Fruit fly (Drosophila melanogaster) whole organism, wandering third instar larva: Measurements from ENCODE around the gene crok.

ENCODE experiments used
- Abd-B ChIP-seq: fragments of >200 bp; optimal IDR thresholded peaks from 2 replicates; lab custom pipeline; 2017; ENCODE audit warnings: missing biosample characterization, missing genetic modification characterization
- CG32264 ChIP-seq: fragments of 200-800 bp; sonication (Bioruptor generic); optimal IDR thresholded peaks from 2 replicates; lab custom pipeline; 2016; ENCODE audit warnings: missing biosample characterization, missing genetic modification characterization
- CG9705 ChIP-seq: fragments of 200-800 bp; sonication (Bioruptor generic); optimal IDR thresholded peaks from 2 replicates; lab custom pipeline; 2018; ENCODE audit warnings: missing biosample characterization, mild to moderate bottlenecking, missing genetic modification characterization
- CrebA ChIP-seq: fragments of 200-800 bp; sonication (Bioruptor generic); optimal IDR thresholded peaks from 2 replicates; lab custom pipeline; 2016; ENCODE audit warnings: missing biosample characterization, mild to moderate bottlenecking, missing genetic modification characterization, borderline replicate concordance
- Dfd ChIP-seq: fragments of >200 bp; optimal IDR thresholded peaks from 2 replicates; lab custom pipeline; 2017; ENCODE audit warnings: missing biosample characterization, missing genetic modification characterization
- Dif ChIP-seq: fragments of 200-275, 200-300 bp; sonication (Bioruptor generic); optimal IDR thresholded peaks from 2 replicates; lab custom pipeline; 2018; ENCODE audit warnings: missing biosample characterization, missing genetic modification characterization; ENCODE audit not compliant: partially characterized antibody
- GATAd ChIP-seq: sonication (Bioruptor generic); optimal IDR thresholded peaks from 2 replicates; lab custom pipeline; 2016; ENCODE audit warnings: missing biosample characterization, missing genetic modification characterization
- HLH106 ChIP-seq: fragments of 200-800 bp; optimal IDR thresholded peaks from 3 replicates; lab custom pipeline; 2019; ENCODE audit warnings: missing biosample characterization, mild to moderate bottlenecking, missing genetic modification characterization, moderate library complexity
- Hnf4 ChIP-seq: fragments of 200-800 bp; sonication (Bioruptor generic); optimal IDR thresholded peaks from 2 replicates; lab custom pipeline; 2016; ENCODE audit warnings: missing biosample characterization, mild to moderate bottlenecking, missing genetic modification characterization
- Hr78 ChIP-seq: fragments of >200 bp; optimal IDR thresholded peaks from 2 replicates; lab custom pipeline; 2017; ENCODE audit warnings: missing biosample characterization, missing genetic modification characterization
- Hr83 ChIP-seq: fragments of 200-300 bp; sonication (Bioruptor generic); optimal IDR thresholded peaks from 2 replicates; lab custom pipeline; 2016; ENCODE audit warnings: missing biosample characterization, mild to moderate bottlenecking, missing genetic modification characterization, moderate library complexity; ENCODE audit not compliant: poor library complexity, severe bottlenecking
- Jra ChIP-seq: sonication (Bioruptor generic); optimal IDR thresholded peaks from 2 replicates; lab custom pipeline; 2016; ENCODE audit warnings: missing biosample characterization, missing genetic modification characterization
- Mio ChIP-seq: sonication (Bioruptor generic); optimal IDR thresholded peaks from 2 replicates; lab custom pipeline; 2016; ENCODE audit warnings: missing biosample characterization, missing genetic modification characterization
- Myc ChIP-seq: fragments of >200 bp; optimal IDR thresholded peaks from 2 replicates; lab custom pipeline; 2017
- N ChIP-seq: fragments of >200 bp; optimal IDR thresholded peaks from 2 replicates; lab custom pipeline; 2018; ENCODE audit warnings: missing biosample characterization, missing external identifiers, missing genetic modification characterization
- OdsH ChIP-seq: fragments of 200-800 bp; sonication (Bioruptor generic); optimal IDR thresholded peaks from 2 replicates; lab custom pipeline; 2016; ENCODE audit warnings: missing biosample characterization, mild to moderate bottlenecking, missing genetic modification characterization
- Rel ChIP-seq, 2 experiments: fragments of 200-800 bp; sonication (Bioruptor generic) in 1 of 2; optimal IDR thresholded peaks; 2 replicates in 1 of 2; 3 replicates in 1 of 2; lab custom pipeline; 2016 to 2019; ENCODE audit warnings: mild to moderate bottlenecking in 2 of 2, missing biosample characterization in 2 of 2, missing genetic modification characterization in 2 of 2, moderate library complexity in 1 of 2
- Sp1 ChIP-seq: fragments of 200-800 bp; sonication (Bioruptor generic); optimal IDR thresholded peaks from 3 replicates; lab custom pipeline; 2019; ENCODE audit warnings: missing biosample characterization, mild to moderate bottlenecking, missing genetic modification characterization, moderate library complexity
- Vsx2 ChIP-seq: fragments of 200-300, 225-300 bp; sonication (Bioruptor generic); optimal IDR thresholded peaks from 2 replicates; lab custom pipeline; 2018; ENCODE audit warnings: missing biosample characterization, missing genetic modification characterization; ENCODE audit not compliant: partially characterized antibody
- br ChIP-seq: fragments of 200-800 bp; sonication (Bioruptor generic); optimal IDR thresholded peaks from 2 replicates; lab custom pipeline; 2016; ENCODE audit warnings: missing biosample characterization, missing genetic modification characterization
- brk ChIP-seq: fragments of 200-800 bp; sonication (Bioruptor generic); optimal IDR thresholded peaks from 2 replicates; lab custom pipeline; 2016; ENCODE audit warnings: missing biosample characterization, mild to moderate bottlenecking, missing genetic modification characterization
- dl ChIP-seq, 2 experiments: fragments of 175-275, 200-275 bp in 1 of 2; fragments of 200-275 bp in 1 of 2; sonication (Bioruptor generic); optimal IDR thresholded peaks; lab custom pipeline; 2018; ENCODE audit warnings: mild to moderate bottlenecking in 2 of 2, missing biosample characterization in 2 of 2, missing genetic modification characterization in 2 of 2, moderate library complexity in 2 of 2; ENCODE audit not compliant: partially characterized antibody in 2 of 2, insufficient read depth in 1 of 2
- dmrt93B ChIP-seq: fragments of 200-800 bp; sonication (Bioruptor generic); optimal IDR thresholded peaks from 2 replicates; lab custom pipeline; 2018; ENCODE audit warnings: missing biosample characterization, mild to moderate bottlenecking, missing genetic modification characterization
- dsf ChIP-seq: sonication (Bioruptor generic); optimal IDR thresholded peaks from 2 replicates; lab custom pipeline; 2016; ENCODE audit warnings: missing biosample characterization, missing genetic modification characterization, borderline replicate concordance
- ey ChIP-seq: fragments of 200-800 bp; sonication (Bioruptor generic); optimal IDR thresholded peaks from 2 replicates; lab custom pipeline; 2016; ENCODE audit warnings: missing biosample characterization, missing genetic modification characterization
- foxo ChIP-seq, 2 experiments: fragments of 200-800 bp; sonication (Bioruptor generic); optimal IDR thresholded peaks; 2 replicates in 1 of 2; 3 replicates in 1 of 2; lab custom pipeline; 2016 to 2017; ENCODE audit warnings: missing biosample characterization in 2 of 2, missing genetic modification characterization in 2 of 2
- fru ChIP-seq: fragments of 200-800 bp; sonication (Bioruptor generic); optimal IDR thresholded peaks from 3 replicates; lab custom pipeline; 2016; ENCODE audit warnings: missing biosample characterization, mild to moderate bottlenecking, missing genetic modification characterization
- h ChIP-seq: fragments of 200-800 bp; sonication (Bioruptor generic); optimal IDR thresholded peaks from 3 replicates; lab custom pipeline; 2016; ENCODE audit warnings: missing biosample characterization, mild to moderate bottlenecking, missing genetic modification characterization
- jim ChIP-seq: fragments of 175-275, 200-325 bp; sonication (Bioruptor generic); optimal IDR thresholded peaks from 2 replicates; lab custom pipeline; 2016; ENCODE audit warnings: missing biosample characterization, mild to moderate bottlenecking, missing genetic modification characterization
- lola ChIP-seq: fragments of >200 bp; optimal IDR thresholded peaks from 2 replicates; lab custom pipeline; 2017; ENCODE audit warnings: missing biosample characterization, missing genetic modification characterization
- pan ChIP-seq: fragments of >200 bp; optimal IDR thresholded peaks from 2 replicates; lab custom pipeline; 2017
- psq ChIP-seq: fragments of 200-800 bp; sonication (Bioruptor generic); optimal IDR thresholded peaks from 3 replicates; lab custom pipeline; 2017; ENCODE audit warnings: missing biosample characterization, mild to moderate bottlenecking, missing genetic modification characterization, moderate library complexity
- rgr ChIP-seq: fragments of 200-800 bp; sonication (Bioruptor generic); optimal IDR thresholded peaks from 3 replicates; lab custom pipeline; 2016; ENCODE audit warnings: missing biosample characterization, mild to moderate bottlenecking, missing genetic modification characterization
- sage ChIP-seq: fragments of 200-800 bp; sonication (Bioruptor generic); optimal IDR thresholded peaks from 2 replicates; lab custom pipeline; 2016; ENCODE audit warnings: missing biosample characterization, mild to moderate bottlenecking, missing genetic modification characterization
- tai ChIP-seq: sonication (Bioruptor generic); optimal IDR thresholded peaks from 2 replicates; lab custom pipeline; 2016; ENCODE audit warnings: missing biosample characterization, missing genetic modification characterization
- woc ChIP-seq: sonication (Bioruptor generic); optimal IDR thresholded peaks from 2 replicates; lab custom pipeline; 2016; ENCODE audit warnings: missing biosample characterization, mild to moderate bottlenecking, missing genetic modification characterization

crok gene

DNA sequence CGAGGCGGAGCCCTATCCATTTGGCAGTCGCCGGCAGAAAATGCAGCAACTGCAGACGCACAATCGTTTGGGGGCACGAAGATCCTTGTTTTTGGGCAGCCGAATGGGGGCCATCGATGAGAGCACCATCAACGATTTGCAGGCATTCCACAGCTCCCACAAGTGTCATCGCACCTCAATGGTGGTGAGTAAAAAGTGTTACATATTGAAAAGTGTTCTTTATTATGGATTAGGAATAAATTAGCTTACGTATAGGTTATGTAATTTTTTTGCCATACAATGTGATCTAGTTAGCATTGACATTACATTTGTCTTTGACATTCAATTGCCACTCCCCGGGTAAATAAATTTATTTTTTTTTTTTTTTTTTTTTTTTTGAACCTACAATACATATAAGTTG, 11.3 kb upstream of the crok start, which contains the start of gene CG31861:
CG31861 (plus strand) TSS at position 301 of the 400 bp plus-strand sequence.
- no peak for TF ChIP-seq Jra
- TF ChIP-seq, all 38 proteins: peak for 0

DNA sequence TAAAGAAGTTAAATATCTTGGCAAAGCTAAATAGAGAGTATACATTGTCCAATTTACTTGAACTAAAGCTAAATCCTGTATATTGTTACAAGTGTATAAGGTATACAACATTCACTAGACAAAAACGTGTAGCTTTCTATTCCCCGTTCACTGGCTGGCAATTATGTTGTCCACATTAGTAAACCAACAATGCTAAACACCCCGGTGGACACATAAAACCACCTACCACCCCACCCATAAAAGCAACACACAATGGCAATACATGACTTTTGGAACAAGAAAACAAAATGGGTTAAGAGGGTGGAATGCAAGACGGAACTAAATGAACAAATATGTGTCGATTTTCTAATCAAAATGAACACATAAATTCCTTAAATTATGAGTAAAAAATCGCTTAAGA, 8.8 kb upstream of the crok start, which contains the start of gene ZnT33D:
ZnT33D (plus strand) TSS at position 301 of the 400 bp plus-strand sequence.
- no peak for TF ChIP-seq Hr83 (GFP tag; lab: Kevin White, UChicago)
- TF ChIP-seq CrebA (GFP tag; lab: Kevin White, UChicago), result no peak
- TF ChIP-seq CG9705 (GFP tag; lab: Kevin White, UChicago), result no peak
- no peak for TF ChIP-seq jim (GFP tag; lab: Kevin White, UChicago)
- TF ChIP-seq Vsx2 (GFP tag; lab: Kevin White, UChicago), result no peak
- no peak for TF ChIP-seq Myc (lab: Kevin White, UChicago)
- no peak for TF ChIP-seq HLH106
- no peak for TF ChIP-seq psq (GFP tag; lab: Kevin White, UChicago)
- TF ChIP-seq woc, result no peak
- no peak for TF ChIP-seq h (GFP tag; lab: Kevin White, UChicago)
- no peak for TF ChIP-seq Abd-B
- no peak for TF ChIP-seq brk (GFP tag; lab: Kevin White, UChicago)
- TF ChIP-seq fru (GFP tag; lab: Kevin White, UChicago), result no peak
- TF ChIP-seq Sp1 (GFP tag; lab: Kevin White, UChicago), result no peak
- no peak for TF ChIP-seq N (GFP tag; lab: Kevin White, UChicago)
- TF ChIP-seq dl (GFP tag; optimal IDR thresholded peaks at IDR 0.05; lab: Kevin White, UChicago; ENCODE audit: insufficient read depth in 1 of 2, partially characterized antibody in 2 of 2), result no peak
- no peak for TF ChIP-seq Dif
- TF ChIP-seq Hnf4 (GFP tag; lab: Kevin White, UChicago), result no peak
- TF ChIP-seq Dfd, result no peak
- TF ChIP-seq Mio, result no peak

- no peak for TF ChIP-seq pan (lab: Kevin White, UChicago)
Observed at dm6 chr2L:12170250-12170649, 2.5 kb upstream of the crok start, which contains the start of gene CG17217. Gene CG17217, plus strand, starts transcription at chr2L:12170550.

DNA sequence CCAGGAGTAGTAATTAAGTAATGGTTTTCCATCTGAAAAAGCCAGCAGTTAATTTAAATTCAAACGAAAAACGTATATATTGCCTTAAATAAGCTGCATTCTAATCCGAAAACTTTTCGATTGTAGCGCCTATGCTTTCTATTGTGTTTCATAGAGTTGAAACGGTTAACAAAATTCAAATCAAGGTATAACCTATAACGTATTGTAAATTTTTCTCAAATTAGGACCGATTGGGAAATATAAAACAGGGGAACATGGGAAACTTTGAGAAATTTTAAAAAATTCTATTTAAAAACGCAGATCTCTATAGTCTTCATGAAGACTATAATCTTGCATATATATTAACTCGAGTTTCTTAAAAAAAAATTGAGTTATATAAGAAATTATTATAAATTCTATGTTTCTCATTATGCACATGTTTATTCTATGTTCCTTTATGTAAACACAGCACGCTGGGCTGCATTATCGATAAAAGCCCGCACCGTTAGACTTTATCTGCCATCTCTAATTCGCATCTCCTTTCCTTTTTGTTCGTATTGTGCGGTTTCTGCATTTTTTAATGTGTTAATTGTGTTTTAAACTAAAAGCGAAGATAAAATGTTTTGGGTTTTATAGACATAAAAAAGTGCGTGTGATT, 1.8 kb downstream of the crok start, which contains the start of gene bru1:
bru1 (plus strand) TSS at position 512 of the 637 bp plus-strand sequence.
- TF ChIP-seq CG32264 (no peak), rgr (GFP tag; lab: Kevin White, UChicago) (no peak), OdsH (GFP tag; lab: Kevin White, UChicago) (no peak)

- TF ChIP-seq tai (GFP tag; lab: Kevin White, UChicago) (no peak), N (GFP tag; lab: Kevin White, UChicago) (no peak), Dfd (no peak)
Observed at dm6 chr2L:12177621-12178020, 4.8 kb downstream of the crok start, which contains the start of gene atilla. Gene atilla, minus strand, starts transcription at chr2L:12177886.

- TF ChIP-seq lola, result no peak
- TF ChIP-seq Sp1 (GFP tag; lab: Kevin White, UChicago), result peak; percentile 50
- no peak for TF ChIP-seq Jra
- TF ChIP-seq N (GFP tag; lab: Kevin White, UChicago), result no peak
- peak; percentile 9 for TF ChIP-seq psq (GFP tag; lab: Kevin White, UChicago)
- TF ChIP-seq h (GFP tag; lab: Kevin White, UChicago), result peak; percentile 34
- TF ChIP-seq Dif, result no peak
- no peak for TF ChIP-seq Rel (GFP tag; optimal IDR thresholded peaks at IDR 0.05; lab: Kevin White, UChicago)
- TF ChIP-seq Rel (tag; optimal IDR thresholded peaks at IDR 0.05; lab: Kevin White, UChicago), result no peak
- no peak for TF ChIP-seq Myc (lab: Kevin White, UChicago)
- no peak for TF ChIP-seq rgr (GFP tag; lab: Kevin White, UChicago)
- no peak for TF ChIP-seq tai (GFP tag; lab: Kevin White, UChicago)
- no peak for TF ChIP-seq Hr78 (GFP tag; lab: Kevin White, UChicago)
- no peak for TF ChIP-seq woc
- no peak for TF ChIP-seq dl (GFP tag; optimal IDR thresholded peaks at IDR 0.05; lab: Kevin White, UChicago; ENCODE audit: insufficient read depth in 1 of 2, partially characterized antibody in 2 of 2)
- no peak for TF ChIP-seq dsf (GFP tag; lab: Kevin White, UChicago)
- TF ChIP-seq ey (GFP tag; lab: Kevin White, UChicago), result peak; percentile 39
- no peak for TF ChIP-seq GATAd
- TF ChIP-seq OdsH (GFP tag; lab: Kevin White, UChicago), result peak; percentile 3
- TF ChIP-seq br (GFP tag; lab: Kevin White, UChicago), result peak; percentile 38
- TF ChIP-seq pan (lab: Kevin White, UChicago), result no peak
- TF ChIP-seq Abd-B, result no peak
- peak; percentile 37 for TF ChIP-seq fru (GFP tag; lab: Kevin White, UChicago)
- TF ChIP-seq foxo (GFP tag; optimal IDR thresholded peaks at IDR 0.05; lab: Kevin White, UChicago), result peak in 1 of 2 experiments; percentile 35
- TF ChIP-seq CrebA (GFP tag; lab: Kevin White, UChicago), result no peak
- no peak for TF ChIP-seq Hr83 (GFP tag; lab: Kevin White, UChicago)
- no peak for TF ChIP-seq sage (GFP tag; lab: Kevin White, UChicago)
- TF ChIP-seq Hnf4 (GFP tag; lab: Kevin White, UChicago), result no peak
- TF ChIP-seq HLH106, result peak; percentile 50
- TF ChIP-seq dmrt93B, result no peak
Observed at dm6 chr2L:12192978-12193377, 20.2 kb downstream of the crok start.
